Fruit fly (Drosophila melanogaster) whole organism, prepupa: ENCODE measurements around the gene side.
A peak's percentile ranks its signal among the peaks of the same experiment; 100 is the strongest.

ENCODE experiments used
- Blimp-1 ChIP-seq: fragments of 200-800 bp; sonication (Bioruptor generic); optimal IDR thresholded peaks from 3 replicates; lab custom pipeline; 2017; ENCODE audit warnings: missing biosample characterization, missing genetic modification characterization, mild to moderate bottlenecking, moderate library complexity, missing genetic modification reagents
- CG10631 ChIP-seq: fragments of 200-800 bp; sonication (Bioruptor generic); optimal IDR thresholded peaks from 2 replicates; lab custom pipeline; 2016; ENCODE audit warnings: missing biosample characterization, missing genetic modification characterization
- CG10669 ChIP-seq: fragments of 200-800 bp; sonication (Bioruptor generic); optimal IDR thresholded peaks from 3 replicates; lab custom pipeline; 2018; ENCODE audit warnings: missing biosample characterization, mild to moderate bottlenecking, missing genetic modification characterization, moderate library complexity
- CG11294 ChIP-seq: fragments of 200-800 bp; sonication (Bioruptor generic); IDR thresholded peaks from 2 replicates; pipeline ENCODE4 v1.3.6; 2022; ENCODE audit warnings: missing biosample characterization, missing genetic modification characterization
- CG11762 ChIP-seq: fragments of 200-800 bp; sonication (Bioruptor generic); optimal IDR thresholded peaks from 3 replicates; lab custom pipeline; 2016; ENCODE audit warnings: missing biosample characterization, missing genetic modification characterization; ENCODE audit not compliant: insufficient read depth
- CG11902 ChIP-seq: fragments of 200-800 bp; sonication (Bioruptor generic); optimal IDR thresholded peaks from 3 replicates; lab custom pipeline; 2016; ENCODE audit warnings: missing biosample characterization, missing genetic modification characterization
- CG15336 ChIP-seq: fragments of 200-800 bp; sonication (Bioruptor generic); IDR thresholded peaks from 2 replicates; pipeline ENCODE4 v1.3.6; 2022; ENCODE audit warnings: missing biosample characterization, missing genetic modification characterization
- CG3032 ChIP-seq: fragments of 200-800 bp; optimal IDR thresholded peaks from 2 replicates; lab custom pipeline; 2019; ENCODE audit warnings: missing biosample characterization, mild to moderate bottlenecking, missing genetic modification characterization, moderate library complexity
- CG32006 ChIP-seq: fragments of 200-800 bp; sonication (Bioruptor generic); optimal IDR thresholded peaks from 3 replicates; lab custom pipeline; 2017; ENCODE audit warnings: missing biosample characterization, mild to moderate bottlenecking, missing genetic modification characterization
- CG34406 ChIP-seq: fragments of 200-800 bp; sonication (Bioruptor generic); optimal IDR thresholded peaks from 3 replicates; lab custom pipeline; 2016; ENCODE audit warnings: missing biosample characterization, missing genetic modification characterization
- CG3919 ChIP-seq: fragments of 200-800 bp; sonication (Bioruptor generic); optimal IDR thresholded peaks from 3 replicates; lab custom pipeline; 2016; ENCODE audit warnings: missing biosample characterization, missing genetic modification characterization
- CG6163 ChIP-seq: fragments of 200-800 bp; sonication (Bioruptor generic); IDR thresholded peaks from 3 replicates; pipeline ENCODE4 v1.3.6; 2022; ENCODE audit warnings: missing biosample characterization, missing genetic modification characterization
- CG6276 ChIP-seq: fragments of 200-800 bp; sonication (Bioruptor generic); optimal IDR thresholded peaks from 2 replicates; lab custom pipeline; 2017; ENCODE audit warnings: missing biosample characterization, mild to moderate bottlenecking, missing genetic modification characterization
- CG6792 ChIP-seq: fragments of 200-800 bp; sonication (Bioruptor generic); optimal IDR thresholded peaks from 3 replicates; lab custom pipeline; 2016; ENCODE audit warnings: missing biosample characterization, missing genetic modification characterization
- CG6854 ChIP-seq: fragments of 200-800 bp; sonication (Bioruptor generic); optimal IDR thresholded peaks from 2 replicates; lab custom pipeline; 2017; ENCODE audit warnings: missing biosample characterization, mild to moderate bottlenecking, missing genetic modification characterization
- CG7368 ChIP-seq: fragments of 200-800 bp; sonication (Bioruptor generic); optimal IDR thresholded peaks from 3 replicates; lab custom pipeline; 2016; ENCODE audit warnings: missing biosample characterization, missing genetic modification characterization
- CG8632 ChIP-seq: fragments of 200-800 bp; sonication (Bioruptor generic); optimal IDR thresholded peaks from 3 replicates; lab custom pipeline; 2016; ENCODE audit warnings: missing biosample characterization, missing genetic modification characterization
- Eip78C ChIP-seq: fragments of 200-800 bp; sonication (Bioruptor generic); peaks from one replicate; lab custom pipeline; 2016; ENCODE audit warnings: missing biosample characterization, missing genetic modification characterization
- Ets21C ChIP-seq: fragments of 200-800 bp; sonication (Bioruptor generic); optimal IDR thresholded peaks from 3 replicates; lab custom pipeline; 2016; ENCODE audit warnings: missing biosample characterization, missing genetic modification characterization
- Ets96B ChIP-seq: fragments of 200-800 bp; optimal IDR thresholded peaks from 2 replicates; lab custom pipeline; 2019; ENCODE audit warnings: missing biosample characterization, mild to moderate bottlenecking, missing genetic modification characterization, moderate library complexity
- Gug ChIP-seq: fragments of 200-800 bp; sonication (Bioruptor generic); IDR thresholded peaks from 2 replicates; pipeline ENCODE4 v1.3.6; 2022; ENCODE audit warnings: missing biosample characterization, missing genetic modification characterization
- Hr4 ChIP-seq: fragments of 200-800 bp; sonication (Bioruptor generic); optimal IDR thresholded peaks from 3 replicates; lab custom pipeline; 2016; ENCODE audit warnings: missing biosample characterization, missing genetic modification characterization
- Lpt ChIP-seq: fragments of 200-800 bp; sonication (Bioruptor generic); optimal IDR thresholded peaks from 3 replicates; lab custom pipeline; 2016; ENCODE audit warnings: missing biosample characterization, missing genetic modification characterization
- Met ChIP-seq: fragments of 200-800 bp; sonication (Bioruptor generic); optimal IDR thresholded peaks from 3 replicates; lab custom pipeline; 2016; ENCODE audit warnings: missing biosample characterization, missing genetic modification characterization
- OdsH ChIP-seq: fragments of 200-800 bp; sonication (Bioruptor generic); optimal IDR thresholded peaks from 3 replicates; lab custom pipeline; 2016; ENCODE audit warnings: missing biosample characterization, missing genetic modification characterization
- Sox102F ChIP-seq: fragments of 200-800 bp; sonication (Bioruptor generic); optimal IDR thresholded peaks from 2 replicates; lab custom pipeline; 2016; ENCODE audit warnings: missing biosample characterization, mild to moderate bottlenecking, missing genetic modification characterization
- Sox15 ChIP-seq: fragments of 200-800 bp; sonication (Bioruptor generic); optimal IDR thresholded peaks from 3 replicates; lab custom pipeline; 2016; ENCODE audit warnings: missing biosample characterization, missing genetic modification characterization
- acj6 ChIP-seq: fragments of 200-800 bp; sonication (Bioruptor generic); optimal IDR thresholded peaks from 3 replicates; lab custom pipeline; 2016; ENCODE audit warnings: missing biosample characterization, missing genetic modification characterization
- esn ChIP-seq: fragments of 200-800 bp; sonication (Bioruptor generic); optimal IDR thresholded peaks from 2 replicates; lab custom pipeline; 2016; ENCODE audit warnings: missing biosample characterization, mild to moderate bottlenecking, missing genetic modification characterization, moderate library complexity
- fd59A ChIP-seq: fragments of 200-800 bp; sonication (Bioruptor generic); optimal IDR thresholded peaks from 2 replicates; lab custom pipeline; 2017; ENCODE audit warnings: missing biosample characterization, mild to moderate bottlenecking, missing genetic modification characterization, missing genetic modification reagents
- fkh ChIP-seq: fragments of 200-800 bp; sonication (Bioruptor generic); optimal IDR thresholded peaks from 3 replicates; lab custom pipeline; 2017; ENCODE audit warnings: missing biosample characterization, mild to moderate bottlenecking, missing genetic modification characterization, moderate library complexity
- lz ChIP-seq: fragments of 200-800 bp; sonication (Bioruptor generic); optimal IDR thresholded peaks from 3 replicates; lab custom pipeline; 2016; ENCODE audit warnings: missing biosample characterization, missing genetic modification characterization
- net ChIP-seq: fragments of 200-800 bp; sonication (Bioruptor generic); optimal IDR thresholded peaks from 3 replicates; lab custom pipeline; 2016; ENCODE audit warnings: missing biosample characterization, missing genetic modification characterization
- pdm3 ChIP-seq: fragments of 200-800 bp; sonication (Bioruptor generic); optimal IDR thresholded peaks from 3 replicates; lab custom pipeline; 2016; ENCODE audit warnings: missing biosample characterization, missing genetic modification characterization
- salr ChIP-seq, 2 experiments: fragments of 200-800 bp; sonication (Bioruptor generic); optimal IDR thresholded peaks; 3 replicates each; lab custom pipeline; 2016 to 2018; ENCODE audit warnings: missing biosample characterization in 2 of 2, missing genetic modification characterization in 2 of 2, mild to moderate bottlenecking in 1 of 2
- ss ChIP-seq, 2 experiments: fragments of 200-800 bp; sonication (Bioruptor generic); optimal IDR thresholded peaks; 2 replicates in 1 of 2; 3 replicates in 1 of 2; lab custom pipeline; 2017 to 2018; ENCODE audit warnings: mild to moderate bottlenecking in 2 of 2, missing biosample characterization in 2 of 2, missing genetic modification characterization in 2 of 2, moderate library complexity in 1 of 2
- svp ChIP-seq: fragments of 200-800 bp; sonication (Bioruptor generic); peaks from one replicate; lab custom pipeline; 2016; ENCODE audit warnings: missing biosample characterization, missing genetic modification characterization
- topi ChIP-seq: fragments of 200-800 bp; sonication (Bioruptor generic); optimal IDR thresholded peaks from 3 replicates; lab custom pipeline; 2016; ENCODE audit warnings: missing biosample characterization, missing genetic modification characterization

side gene

DNA sequence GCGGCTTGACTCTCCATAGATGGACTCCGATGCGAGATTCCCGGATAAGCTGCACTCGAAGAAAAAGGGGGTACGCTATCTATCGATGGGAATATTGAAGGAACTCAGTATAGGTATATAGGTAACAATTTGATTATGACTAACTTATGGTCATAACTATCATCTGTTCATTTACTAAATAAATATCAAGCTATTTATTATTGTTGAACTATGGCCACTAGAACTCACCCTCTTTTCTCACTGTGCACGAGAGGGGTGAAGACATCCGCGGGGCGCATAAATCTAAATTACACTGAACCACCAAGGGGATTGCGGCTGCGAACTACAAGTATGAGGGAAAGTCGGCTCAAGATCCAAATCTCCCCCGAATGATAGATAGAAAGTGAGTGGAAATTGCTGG lies 3.3 kb upstream of the side start, which contains the start of gene CG44290:
Gene CG44290 (minus strand): TSS at position 317 of the 400 bp plus-strand sequence.
- TF ChIP-seq svp (GFP tag; lab: Kevin White, UChicago) (peak; percentile 49), CG3919 (GFP tag; lab: Kevin White, UChicago) (no peak)

dm6 chr3R:27440012-27440411 lies 2.7 kb upstream of the side start, which contains the start of gene CG43447:
Gene CG43447 (plus strand): TSS chr3R:27440312.
- TF ChIP-seq net (GFP tag; lab: Kevin White, UChicago) (no peak), Met (GFP tag; lab: Kevin White, UChicago) (no peak), CG11762 (GFP tag; lab: Kevin White, UChicago) (no peak), Eip78C (GFP tag; lab: Kevin White, UChicago) (no peak), CG6276 (no peak), CG15336 (GFP tag; lab: Robert Waterston, UW) (no peak), Sox15 (GFP tag; lab: Kevin White, UChicago) (no peak), salr (GFP tag; optimal IDR thresholded peaks at IDR 0.05; lab: Kevin White, UChicago) (no peak), fd59A (no peak), CG34406 (GFP tag; lab: Kevin White, UChicago) (no peak), topi (GFP tag; lab: Kevin White, UChicago) (no peak), CG11902 (GFP tag; lab: Kevin White, UChicago) (no peak), CG6163 (GFP tag; lab: Robert Waterston, UW) (no peak), Blimp-1 (GFP tag; lab: Kevin White, UChicago) (no peak), svp (GFP tag; lab: Kevin White, UChicago) (no peak)

DNA sequence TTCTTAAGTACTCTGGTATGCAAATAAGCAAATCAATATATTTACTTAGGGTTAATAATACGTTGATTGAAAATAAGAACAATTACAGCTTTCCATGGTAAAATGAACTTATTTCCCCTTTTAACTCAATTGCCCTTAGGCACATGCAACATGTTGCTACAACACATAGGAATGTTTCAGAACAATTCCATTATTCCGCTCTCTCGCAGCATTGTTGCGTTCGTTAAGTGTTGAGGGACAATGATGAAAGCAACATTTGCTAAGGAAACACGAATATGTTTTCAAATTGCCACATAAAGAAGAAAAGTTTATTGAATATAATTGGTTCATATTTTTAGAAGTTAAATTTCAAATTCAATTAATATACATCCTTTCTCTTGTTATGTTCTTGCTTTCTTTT lies 1.1 kb upstream of the side start:
- TF ChIP-seq CG11294 (GFP tag; lab: Robert Waterston, UW) (no peak), Sox102F (GFP tag; lab: Kevin White, UChicago) (no peak), OdsH (GFP tag; lab: Kevin White, UChicago) (no peak), CG6276 (no peak), Ets21C (GFP tag; lab: Kevin White, UChicago) (no peak), fd59A (no peak)

dm6 chr3R:27426702-27427101 lies 10.6 kb downstream of the side start:
- TF ChIP-seq CG8632 (GFP tag; lab: Kevin White, UChicago) (no peak), lz (GFP tag; lab: Kevin White, UChicago) (no peak), pdm3 (GFP tag; lab: Kevin White, UChicago) (no peak), CG6792 (GFP tag; lab: Kevin White, UChicago) (no peak), CG32006 (GFP tag; lab: Kevin White, UChicago) (no peak), Ets21C (GFP tag; lab: Kevin White, UChicago) (no peak), salr (GFP tag; optimal IDR thresholded peaks at IDR 0.05; lab: Kevin White, UChicago) (no peak), CG3919 (GFP tag; lab: Kevin White, UChicago) (no peak), CG6854 (no peak), CG10669 (GFP tag; lab: Kevin White, UChicago) (no peak)

DNA sequence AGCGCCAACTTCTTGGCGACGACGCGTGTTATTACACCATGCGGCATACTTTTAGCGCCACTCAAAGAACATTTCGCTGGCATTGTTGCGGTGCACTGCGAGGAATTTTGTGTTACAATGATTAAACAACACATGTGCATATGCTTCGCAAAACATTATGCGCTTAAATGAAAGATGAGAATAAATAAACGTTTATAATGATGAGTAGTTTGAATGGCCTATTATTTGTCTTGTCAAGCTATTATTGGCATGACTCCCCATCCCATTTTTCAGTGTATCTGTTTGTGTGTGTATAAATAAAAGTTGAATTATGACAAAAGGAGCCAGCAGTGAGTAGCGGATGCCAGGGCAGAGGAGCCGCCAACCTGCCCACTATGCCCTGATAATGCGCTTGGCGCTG lies 15.5 kb downstream of the side start:
- TF ChIP-seq CG3032 (tag; lab: Kevin White, UChicago) (peak; percentile 14), esn (GFP tag; lab: Kevin White, UChicago) (no peak), Lpt (GFP tag; lab: Kevin White, UChicago) (no peak), CG10669 (GFP tag; lab: Kevin White, UChicago) (peak; percentile 30), Ets96B (tag; lab: Kevin White, UChicago) (peak; percentile 40), Ets21C (GFP tag; lab: Kevin White, UChicago) (no peak), CG10631 (peak; percentile 21), CG32006 (GFP tag; lab: Kevin White, UChicago) (peak; percentile 39), CG6792 (GFP tag; lab: Kevin White, UChicago) (no peak), Hr4 (peak; percentile 7), acj6 (GFP tag; lab: Kevin White, UChicago) (no peak), ss (GFP tag; optimal IDR thresholded peaks at IDR 0.05; lab: Kevin White, UChicago) (no peak), OdsH (GFP tag; lab: Kevin White, UChicago) (peak; percentile 8), CG6163 (GFP tag; lab: Robert Waterston, UW) (peak; percentile 46; the same call in 1 of the 3 replicates), CG3919 (GFP tag; lab: Kevin White, UChicago) (peak; percentile 24), fkh (GFP tag; lab: Kevin White, UChicago) (no peak), CG7368 (GFP tag; lab: Kevin White, UChicago) (no peak), Eip78C (GFP tag; lab: Kevin White, UChicago) (peak; percentile 42), Gug (GFP tag; lab: Robert Waterston, UW) (no peak)
